Fruit fly (Drosophila melanogaster): Measurements from ENCODE around the gene MTPAP.

DNA sequence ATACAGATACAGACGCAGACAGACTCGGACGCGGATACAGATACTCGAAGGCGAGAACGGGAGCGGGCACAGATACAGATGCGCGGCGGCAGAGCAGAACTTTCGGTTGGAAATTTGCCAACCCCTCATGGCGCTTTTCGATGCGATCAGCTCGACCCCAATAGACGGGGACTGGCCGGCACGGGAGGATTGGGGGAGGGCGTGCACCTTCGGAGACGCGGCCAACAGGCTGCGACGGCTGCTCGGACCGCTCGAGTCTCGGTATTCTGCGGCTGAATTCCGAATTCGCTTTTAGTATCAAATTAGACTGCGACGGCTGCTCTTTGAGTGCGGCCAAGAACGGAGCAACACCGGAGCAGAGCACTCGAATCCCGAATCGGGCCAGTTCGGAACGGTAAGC, 35.1 kb upstream of the MTPAP start:
- TF ChIP-seq CTCF (optimal IDR thresholded peaks at IDR 0.05) (no peak), CG8478 (optimal IDR thresholded peaks at IDR 0.05) (no peak)
